Fruit fly (Drosophila melanogaster): ENCODE data around the gene Pfdn1.
A peak's percentile ranks its signal among the peaks of the same experiment; 100 is the strongest.

Gene Pfdn1

DNA sequence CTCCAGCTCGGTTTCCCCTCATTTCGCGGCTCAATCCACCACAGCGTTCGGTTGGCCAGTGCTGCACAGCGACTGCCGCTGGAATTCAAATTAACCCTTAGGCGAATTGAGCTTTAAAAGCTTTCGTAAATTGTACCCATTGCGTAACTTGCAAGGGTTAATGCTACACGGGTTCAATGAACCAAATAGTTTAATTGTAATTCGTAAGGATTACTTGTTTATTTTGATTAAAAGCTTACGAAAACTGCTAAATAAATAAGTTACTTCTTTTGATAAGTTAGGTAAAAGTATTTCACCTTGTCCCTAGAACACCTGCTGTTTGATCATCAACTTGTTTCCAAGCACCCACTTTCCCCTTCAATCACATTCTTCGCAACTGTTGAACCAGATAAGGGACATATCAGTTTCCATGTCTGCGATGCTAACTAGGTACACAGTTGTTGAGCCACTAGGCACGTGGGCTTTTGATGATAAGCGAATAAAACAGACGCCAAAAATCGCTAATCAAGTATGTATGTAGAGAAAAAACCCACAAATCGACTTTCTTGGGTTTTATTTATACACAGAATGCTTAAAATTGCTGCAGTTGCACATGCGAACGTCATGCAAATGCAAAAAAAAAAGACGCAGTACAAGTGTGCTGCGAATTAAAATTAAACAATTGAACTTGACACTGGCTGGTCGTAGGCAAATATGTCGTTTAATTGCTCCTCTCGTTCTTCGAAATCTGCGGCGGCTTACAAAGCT is 22.7 kb upstream of the Pfdn1 start, which contains the start of gene Pfas (continued):
- TF ChIP-seq Xbp1 (GFP tag; optimal IDR thresholded peaks at IDR 0.05) (peak; percentile 52), E2f2 (GFP tag; IDR thresholded peaks at IDR 0.05) (peak; percentile 82), CG13775 (GFP tag; optimal IDR thresholded peaks at IDR 0.05) (no peak), tgo (GFP tag; IDR thresholded peaks at IDR 0.05) (no peak; the same call in 2 of the 3 replicates), CG8089 (GFP tag; optimal IDR thresholded peaks at IDR 0.05) (no peak), ind (GFP tag; optimal IDR thresholded peaks at IDR 0.05) (peak; percentile 55), pnt (GFP tag; optimal IDR thresholded peaks at IDR 0.05) (peak; percentile 3), mld (GFP tag; IDR thresholded peaks at IDR 0.05; ENCODE audit: partially characterized antibody) (no peak), CG15269 (tag; optimal IDR thresholded peaks at IDR 0.05) (peak; percentile 44), Dfd (GFP tag; optimal IDR thresholded peaks at IDR 0.05) (no peak), CG10147 (GFP tag; optimal IDR thresholded peaks at IDR 0.05) (peak; percentile 30), Dp (GFP tag; optimal IDR thresholded peaks at IDR 0.05) (peak; percentile 81), CG30403 (GFP tag; optimal IDR thresholded peaks at IDR 0.05) (peak; percentile 66), CG17359 (tag; optimal IDR thresholded peaks at IDR 0.05) (peak; percentile 22), crol (GFP tag; IDR thresholded peaks at IDR 0.05) (no peak), jumu (GFP tag; optimal IDR thresholded peaks at IDR 0.05) (peak; percentile 34), CG9797 (GFP tag; optimal IDR thresholded peaks at IDR 0.05) (no peak), Sin3A (optimal IDR thresholded peaks at IDR 0.05) (no peak), CG17568 (GFP tag; optimal IDR thresholded peaks at IDR 0.05) (no peak), CG12236 (GFP tag; optimal IDR thresholded peaks at IDR 0.05) (no peak), Hey (tag; optimal IDR thresholded peaks at IDR 0.05) (peak; percentile 35), al (GFP tag; IDR thresholded peaks at IDR 0.05) (0 out of 2 replicates have a peak, but pooled peaks have one; percentile 31), hth (optimal IDR thresholded peaks at IDR 0.05) (no peak), CG17802 (tag; optimal IDR thresholded peaks at IDR 0.05) (no peak), da (GFP tag; optimal IDR thresholded peaks at IDR 0.05) (no peak), run (tag; optimal IDR thresholded peaks at IDR 0.05) (no peak), repo (GFP tag; optimal IDR thresholded peaks at IDR 0.05) (peak; percentile 27), CG8388 (GFP tag; optimal IDR thresholded peaks at IDR 0.05) (no peak), pb (GFP tag; optimal IDR thresholded peaks at IDR 0.05) (peak; percentile 38), MBD-R2 (GFP tag; IDR thresholded peaks at IDR 0.05) (peak; percentile 37), zf30C (GFP tag; optimal IDR thresholded peaks at IDR 0.05) (no peak), Pdp1 (GFP tag; optimal IDR thresholded peaks at IDR 0.05) (peak; percentile 32 to 100), mirr (GFP tag; optimal IDR thresholded peaks at IDR 0.05) (peak; percentile 75), wdn (GFP tag; IDR thresholded peaks at IDR 0.05) (no peak), CG7372 (GFP tag; IDR thresholded peaks at IDR 0.05) (0 out of 2 replicates have a peak, but pooled peaks have one; percentile 26), tup (GFP tag; optimal IDR thresholded peaks at IDR 0.05) (peak; percentile 18), CG14710 (tag; optimal IDR thresholded peaks at IDR 0.05) (peak; percentile 16), tll (GFP tag; optimal IDR thresholded peaks at IDR 0.05) (no peak), Lhr (GFP tag; optimal IDR thresholded peaks at IDR 0.05) (no peak), ci (GFP tag; IDR thresholded peaks at IDR 0.05) (peak; percentile 78; the same call in 2 of the 3 replicates), twi (tag; optimal IDR thresholded peaks at IDR 0.05) (no peak), CG2120 (GFP tag; optimal IDR thresholded peaks at IDR 0.05) (peak; percentile 88), CG7839 (tag; optimal IDR thresholded peaks at IDR 0.05) (peak; percentile 55), phol (tag; optimal IDR thresholded peaks at IDR 0.05) (peak; percentile 21), kni (GFP tag; optimal IDR thresholded peaks at IDR 0.05) (peak; percentile 3), nau (GFP tag; optimal IDR thresholded peaks at IDR 0.05) (no peak), Atf3 (GFP tag; optimal IDR thresholded peaks at IDR 0.05) (no peak), ac (GFP tag; optimal IDR thresholded peaks at IDR 0.05) (no peak), dpn (GFP tag; optimal IDR thresholded peaks at IDR 0.05) (peak; percentile 58 to 70)

Data from whole organism, embryonic.